Fruit fly (Drosophila melanogaster) Kc167 (cell line): ENCODE data around the gene Pdp.
A peak's percentile ranks its signal among the peaks of the same experiment; 100 is the strongest.

Experiments used
- Myc ChIP-seq: fragments of >200 bp; optimal IDR thresholded peaks from 2 replicates; lab custom pipeline; 2017; ENCODE audit warnings: missing external identifiers
- Sin3A ChIP-seq: fragments of >200 bp; optimal IDR thresholded peaks from 2 replicates; lab custom pipeline; 2018; ENCODE audit warnings: missing external identifiers
- h ChIP-seq: fragments of >200 bp; optimal IDR thresholded peaks from 3 replicates; lab custom pipeline; 2018; ENCODE audit warnings: missing external identifiers
- insv ChIP-seq: fragments of >200 bp; optimal IDR thresholded peaks from 3 replicates; lab custom pipeline; 2018; ENCODE audit warnings: missing external identifiers
- psq ChIP-seq: fragments of >200 bp; optimal IDR thresholded peaks from 2 replicates; lab custom pipeline; 2017; ENCODE audit warnings: missing external identifiers
- ttk ChIP-seq: sonication (Bioruptor generic); optimal IDR thresholded peaks from 2 replicates; lab custom pipeline; 2017; ENCODE audit warnings: missing external identifiers

Pdp gene

dm6 chrX:7717832-7718231 is 16.6 kb downstream of the Pdp start, which contains the start of gene CG15478:
CG15478 (minus strand) TSS chrX:7717932.
- TF ChIP-seq insv (lab: Kevin White, UChicago), result no peak
- no peak for TF ChIP-seq Myc
- TF ChIP-seq psq (lab: Kevin White, UChicago), result no peak
- no peak for TF ChIP-seq ttk (lab: Kevin White, UChicago)
- TF ChIP-seq Sin3A (lab: Kevin White, UChicago), result no peak
- TF ChIP-seq h, result no peak

- no peak for TF ChIP-seq Myc
Observed at dm6 chrX:7715433-7715832, 19.0 kb downstream of the Pdp start.

dm6 chrX:7710439-7711154 is 23.9 kb downstream of the Pdp start:
- TF ChIP-seq Sin3A (lab: Kevin White, UChicago) (no peak), ttk (lab: Kevin White, UChicago) (no peak), insv (lab: Kevin White, UChicago) (no peak), h (no peak), psq (lab: Kevin White, UChicago) (no peak), Myc (no peak)

dm6 chrX:7709708-7710438 is 24.6 kb downstream of the Pdp start:
- TF ChIP-seq psq (lab: Kevin White, UChicago) (peak; percentile 2), Sin3A (lab: Kevin White, UChicago) (no peak)

- TF ChIP-seq psq (lab: Kevin White, UChicago) (peak; percentile 13), Myc (no peak)
Observed at dm6 chrX:7708942-7709707, 25.3 kb downstream of the Pdp start, which contains the start of gene CHES-1-like. CHES-1-like (minus strand) TSS chrX:7709385.

- TF ChIP-seq Sin3A (lab: Kevin White, UChicago) (no peak), ttk (lab: Kevin White, UChicago) (no peak), Myc (no peak), h (no peak), psq (lab: Kevin White, UChicago) (no peak), insv (lab: Kevin White, UChicago) (no peak)
Observed at dm6 chrX:7707350-7708241, 26.9 kb downstream of the Pdp start.

dm6 chrX:7706398-7707349 is 27.8 kb downstream of the Pdp start:
- no peak for TF ChIP-seq Sin3A (lab: Kevin White, UChicago)
- no peak for TF ChIP-seq h
- TF ChIP-seq Myc, result no peak
- TF ChIP-seq insv (lab: Kevin White, UChicago), result no peak
- no peak for TF ChIP-seq psq (lab: Kevin White, UChicago)
- no peak for TF ChIP-seq ttk (lab: Kevin White, UChicago)

- TF ChIP-seq Sin3A (lab: Kevin White, UChicago) (no peak), Myc (no peak), insv (lab: Kevin White, UChicago) (no peak), psq (lab: Kevin White, UChicago) (no peak), h (no peak), ttk (lab: Kevin White, UChicago) (no peak)
Observed at dm6 chrX:7705175-7706097, 29.0 kb downstream of the Pdp start.

dm6 chrX:7704262-7705174 is 29.9 kb downstream of the Pdp start:
- TF ChIP-seq ttk (lab: Kevin White, UChicago) (no peak), psq (lab: Kevin White, UChicago) (no peak), insv (lab: Kevin White, UChicago) (no peak), Sin3A (lab: Kevin White, UChicago) (no peak), Myc (no peak), h (no peak)
